Fruit fly (Drosophila melanogaster) whole organism, wandering third instar larva: Measurements from ENCODE around the gene lbl.

Source experiments
- CG32264 ChIP-seq: fragments of 200-800 bp; sonication (Bioruptor generic); optimal IDR thresholded peaks from 2 replicates; lab custom pipeline; 2016; ENCODE audit warnings: missing biosample characterization, missing genetic modification characterization
- dl ChIP-seq, 2 experiments: fragments of 175-275, 200-275 bp in 1 of 2; fragments of 200-275 bp in 1 of 2; sonication (Bioruptor generic); optimal IDR thresholded peaks; lab custom pipeline; 2018; ENCODE audit warnings: mild to moderate bottlenecking in 2 of 2, missing biosample characterization in 2 of 2, missing genetic modification characterization in 2 of 2, moderate library complexity in 2 of 2; ENCODE audit not compliant: partially characterized antibody in 2 of 2, insufficient read depth in 1 of 2
- h ChIP-seq: fragments of 200-800 bp; sonication (Bioruptor generic); optimal IDR thresholded peaks from 3 replicates; lab custom pipeline; 2016; ENCODE audit warnings: missing biosample characterization, mild to moderate bottlenecking, missing genetic modification characterization
- lola ChIP-seq: fragments of >200 bp; optimal IDR thresholded peaks from 2 replicates; lab custom pipeline; 2017; ENCODE audit warnings: missing biosample characterization, missing genetic modification characterization
- psq ChIP-seq: fragments of 200-800 bp; sonication (Bioruptor generic); optimal IDR thresholded peaks from 3 replicates; lab custom pipeline; 2017; ENCODE audit warnings: missing biosample characterization, mild to moderate bottlenecking, missing genetic modification characterization, moderate library complexity
- tai ChIP-seq: sonication (Bioruptor generic); optimal IDR thresholded peaks from 2 replicates; lab custom pipeline; 2016; ENCODE audit warnings: missing biosample characterization, missing genetic modification characterization

DNA sequence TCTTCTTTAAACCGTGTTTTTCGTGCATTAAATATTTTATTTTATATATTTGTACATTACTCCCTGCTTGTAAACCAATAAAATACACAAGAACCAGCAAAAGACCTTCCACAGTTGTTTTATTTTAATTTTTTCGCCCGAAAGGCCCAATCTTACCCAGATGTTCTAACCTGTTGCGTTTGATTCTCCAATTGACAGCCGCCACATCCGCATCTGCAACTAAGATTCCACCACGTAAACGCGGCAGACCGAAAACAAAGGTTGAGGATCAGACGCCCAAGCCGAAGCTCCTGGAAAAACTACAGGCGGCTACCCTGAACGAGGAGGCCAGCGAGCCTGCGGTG is 73.8 kb downstream of the lbl start:
- TF ChIP-seq CG32264 (GFP tag; lab: Kevin White, UChicago) (no peak), psq (GFP tag; lab: Kevin White, UChicago) (no peak), lola (GFP tag; lab: Kevin White, UChicago) (no peak), tai (GFP tag; lab: Kevin White, UChicago) (no peak), dl (GFP tag; optimal IDR thresholded peaks at IDR 0.05; lab: Kevin White, UChicago; ENCODE audit: insufficient read depth in 1 of 2, partially characterized antibody in 2 of 2) (no peak), h (GFP tag; lab: Kevin White, UChicago) (no peak)
